Fruit fly (Drosophila melanogaster): ENCODE data around the gene Rpn13R.

The Rpn13R gene

dm6 chrX:5083647-5084096 lies 48.0 kb upstream of the Rpn13R start (continued):
- TF ChIP-seq inv (GFP tag; IDR thresholded peaks at IDR 0.05; ENCODE audit: partially characterized antibody) (peak; percentile 50), Nf-YB (GFP tag; optimal IDR thresholded peaks at IDR 0.05) (peak; percentile 76), Hmx (GFP tag; optimal IDR thresholded peaks at IDR 0.05) (peak; percentile 54), Meics (GFP tag; optimal IDR thresholded peaks at IDR 0.05) (peak; percentile 96), Mes4 (GFP tag; optimal IDR thresholded peaks at IDR 0.05) (peak; percentile 92), gce (GFP tag; IDR thresholded peaks at IDR 0.05) (peak; percentile 97), gem (tag; optimal IDR thresholded peaks at IDR 0.05) (peak; percentile 93), CkIIα-i1 (GFP tag; IDR thresholded peaks at IDR 0.05) (peak; percentile 72), pho (GFP tag; optimal IDR thresholded peaks at IDR 0.05) (peak; percentile 91), repo (GFP tag; optimal IDR thresholded peaks at IDR 0.05) (peak; percentile 92), CG4424 (GFP tag; optimal IDR thresholded peaks at IDR 0.05) (peak; percentile 92), CG4360 (GFP tag; IDR thresholded peaks at IDR 0.05) (peak; percentile 76), CG12219 (GFP tag; optimal IDR thresholded peaks at IDR 0.05) (peak; percentile 93), CG11247 (GFP tag; IDR thresholded peaks at IDR 0.05) (peak; percentile 96), Lhr (GFP tag; optimal IDR thresholded peaks at IDR 0.05) (peak; percentile 82), jumu (GFP tag; optimal IDR thresholded peaks at IDR 0.05) (peak; percentile 96), knrl (GFP tag; IDR thresholded peaks at IDR 0.05; ENCODE audit: partially characterized antibody) (peak; percentile 68), wek (GFP tag; optimal IDR thresholded peaks at IDR 0.05) (peak; percentile 66), grau (tag; optimal IDR thresholded peaks at IDR 0.05) (peak; percentile 90), lola (GFP tag; optimal IDR thresholded peaks at IDR 0.05) (peak in 1 of 3 experiments; percentile 85), CG10462 (GFP tag; optimal IDR thresholded peaks at IDR 0.05) (peak; percentile 88), sisA (GFP tag; IDR thresholded peaks at IDR 0.05) (peak; percentile 98), dmrt99B (tag; optimal IDR thresholded peaks at IDR 0.05) (peak; percentile 92), CG7786 (GFP tag; optimal IDR thresholded peaks at IDR 0.05) (peak; percentile 94), cas (GFP tag; IDR thresholded peaks at IDR 0.05) (peak; percentile 94), tx (GFP tag; optimal IDR thresholded peaks at IDR 0.05) (peak; percentile 92), salm (tag; optimal IDR thresholded peaks at IDR 0.05) (peak; percentile 81), CG3163 (GFP tag; optimal IDR thresholded peaks at IDR 0.05) (peak; percentile 75), Dbx (GFP tag; IDR thresholded peaks at IDR 0.05) (peak; percentile 96), CG7963 (GFP tag; IDR thresholded peaks at IDR 0.05; ENCODE audit: partially characterized antibody) (no peak), NC2β (GFP tag; optimal IDR thresholded peaks at IDR 0.05) (peak; percentile 92), Eip74EF (GFP tag; optimal IDR thresholded peaks at IDR 0.05) (peak in 1 of 2 experiments; percentile 88), CG13894 (tag; optimal IDR thresholded peaks at IDR 0.05) (peak; percentile 88), slp2 (GFP tag; optimal IDR thresholded peaks at IDR 0.05) (peak; percentile 90), Doc2 (GFP tag; IDR thresholded peaks at IDR 0.05) (peak; percentile 88), CG10979 (tag; optimal IDR thresholded peaks at IDR 0.05) (peak; percentile 91), CG9797 (GFP tag; optimal IDR thresholded peaks at IDR 0.05) (peak; percentile 49), Ssrp (tag; optimal IDR thresholded peaks at IDR 0.05) (peak; percentile 87), Sry-β (GFP tag; optimal IDR thresholded peaks at IDR 0.05) (peak; percentile 41), Med (GFP tag) (peak; percentile 99), org-1 (GFP tag; optimal IDR thresholded peaks at IDR 0.05) (peak; percentile 93), CG17829 (tag; optimal IDR thresholded peaks at IDR 0.05) (peak; percentile 93), Bteb2 (GFP tag; optimal IDR thresholded peaks at IDR 0.05) (peak; percentile 89), eve (GFP tag; optimal IDR thresholded peaks at IDR 0.05) (peak; percentile 27 to 80), disco-r (GFP tag; optimal IDR thresholded peaks at IDR 0.05) (peak; percentile 91), Trl (optimal IDR thresholded peaks at IDR 0.05) (peak in 1 of 2 experiments; percentile 15), Trl (GFP tag; optimal IDR thresholded peaks at IDR 0.05) (peak; percentile 96), dimm (GFP tag; IDR thresholded peaks at IDR 0.05) (peak; percentile 93), bcd (GFP tag; optimal IDR thresholded peaks at IDR 0.05) (peak; percentile 96), ab (GFP tag; optimal IDR thresholded peaks at IDR 0.05) (peak; percentile 86), CG31441 (GFP tag; IDR thresholded peaks at IDR 0.05) (peak; percentile 90)
